Worm (Caenorhabditis elegans) whole organism, L1 larva: ENCODE measurements around the gene K01A2.4.
A peak's percentile ranks its signal among the peaks of the same experiment; 100 is the strongest.

Source experiments
- C34B4.2 ChIP-seq: sonication (generic microtip); optimal IDR thresholded peaks from 2 replicates; lab custom pipeline; 2017; ENCODE audit warnings: mild to moderate bottlenecking, missing genetic modification characterization, missing compliant biosample characterization
- aha-1 ChIP-seq: fragments of 150-350 bp; optimal IDR thresholded peaks from 2 replicates; lab custom pipeline; 2014; ENCODE audit warnings: missing biosample characterization, missing genetic modification characterization
- alr-1 ChIP-seq: fragments of 200-800 bp; sonication (Bioruptor generic); optimal IDR thresholded peaks from 2 replicates; lab custom pipeline; 2018; ENCODE audit warnings: borderline replicate concordance, mild to moderate bottlenecking, missing genetic modification characterization, missing compliant biosample characterization
- ceh-63 ChIP-seq: fragments of 200-800 bp; sonication (Bioruptor generic); optimal IDR thresholded peaks from 2 replicates; lab custom pipeline; 2018; ENCODE audit warnings: mild to moderate bottlenecking, missing genetic modification characterization, missing compliant biosample characterization
- ceh-8 ChIP-seq: fragments of 200-800 bp; sonication (Bioruptor generic); optimal IDR thresholded peaks from 2 replicates; lab custom pipeline; 2018; ENCODE audit warnings: mild to moderate bottlenecking, missing genetic modification characterization, moderate library complexity, missing compliant biosample characterization
- ceh-82 ChIP-seq, 3 experiments: fragments of 150-350 bp in 1 of 3; sonication (generic microtip) in 2 of 3; optimal IDR thresholded peaks; 2 replicates each; lab custom pipeline; 2014 to 2017; ENCODE audit warnings: missing biosample characterization in 3 of 3, missing genetic modification characterization in 3 of 3
- ces-1 ChIP-seq: fragments of 150-350 bp; optimal IDR thresholded peaks from 2 replicates; lab custom pipeline; 2014; ENCODE audit warnings: missing biosample characterization, missing genetic modification reagents, missing genetic modification characterization
- dpl-1 ChIP-seq, 3 experiments: fragments of 150-350 bp in 2 of 3; sonication (generic microtip) in 1 of 3; optimal IDR thresholded peaks; 2 replicates each; lab custom pipeline; 2014 to 2017; ENCODE audit warnings: missing biosample characterization in 3 of 3, missing genetic modification characterization in 3 of 3, missing genetic modification reagents in 3 of 3
- fkh-10 ChIP-seq: sonication (generic microtip); optimal IDR thresholded peaks from 2 replicates; lab custom pipeline; 2017; ENCODE audit warnings: missing biosample characterization, missing genetic modification reagents, missing genetic modification characterization
- fkh-4 ChIP-seq: sonication (generic microtip); optimal IDR thresholded peaks from 2 replicates; lab custom pipeline; 2016; ENCODE audit warnings: missing compliant biosample characterization, missing genetic modification characterization, borderline replicate concordance
- grh-1 ChIP-seq: fragments of 200-800 bp; sonication (Bioruptor generic); IDR thresholded peaks from 2 replicates; pipeline ENCODE4 v1.3.6; 2022; ENCODE audit warnings: missing genetic modification reagents, missing genetic modification characterization, missing compliant biosample characterization
- hlh-4 ChIP-seq: sonication (generic microtip); optimal IDR thresholded peaks from 2 replicates; lab custom pipeline; 2016; ENCODE audit warnings: mild to moderate bottlenecking, missing genetic modification characterization, missing compliant biosample characterization
- hpl-2 ChIP-seq: fragments of 150-350 bp; optimal IDR thresholded peaks from 2 replicates; lab custom pipeline; 2014; ENCODE audit warnings: missing biosample characterization, missing genetic modification reagents, missing genetic modification characterization
- irx-1 ChIP-seq: sonication (generic microtip); optimal IDR thresholded peaks from 2 replicates; lab custom pipeline; 2016; ENCODE audit warnings: missing genetic modification characterization, missing compliant biosample characterization
- lin-13 ChIP-seq: fragments of 150-350 bp; optimal IDR thresholded peaks from 2 replicates; lab custom pipeline; 2014; ENCODE audit warnings: missing biosample characterization, missing genetic modification reagents, missing genetic modification characterization
- lin-14 ChIP-seq: fragments of 200-800 bp; sonication (Bioruptor generic); optimal IDR thresholded peaks from 2 replicates; lab custom pipeline; 2018; ENCODE audit warnings: mild to moderate bottlenecking, missing genetic modification characterization, moderate library complexity, missing compliant biosample characterization
- lin-39 ChIP-seq: fragments of 150-350 bp; optimal IDR thresholded peaks from 2 replicates; lab custom pipeline; 2014; ENCODE audit warnings: missing biosample characterization, missing genetic modification reagents, missing genetic modification characterization
- lsy-2 ChIP-seq, 2 experiments: fragments of 150-350 bp; optimal IDR thresholded peaks; 2 replicates each; lab custom pipeline; 2014; ENCODE audit warnings: missing biosample characterization in 2 of 2, missing genetic modification characterization in 2 of 2
- mab-9 ChIP-seq: fragments of 200-800 bp; sonication (Bioruptor generic); IDR thresholded peaks from 2 replicates; pipeline ENCODE4 v1.3.6; 2022; ENCODE audit warnings: missing genetic modification reagents, missing genetic modification characterization, missing compliant biosample characterization
- mdl-1 ChIP-seq, 2 experiments: fragments of 150-350 bp; optimal IDR thresholded peaks; 2 replicates each; lab custom pipeline; 2014 to 2017; ENCODE audit warnings: missing biosample characterization in 2 of 2, missing genetic modification characterization in 2 of 2, inconsistent platforms in 1 of 2
- mef-2 ChIP-seq: fragments of 150-350 bp; optimal IDR thresholded peaks from 2 replicates; lab custom pipeline; 2014; ENCODE audit warnings: missing biosample characterization, missing genetic modification characterization
- mep-1 ChIP-seq: fragments of 150-350 bp; optimal IDR thresholded peaks from 2 replicates; lab custom pipeline; 2014; ENCODE audit warnings: missing biosample characterization, missing genetic modification characterization
- nhr-12 ChIP-seq: sonication (generic microtip); optimal IDR thresholded peaks from 2 replicates; lab custom pipeline; 2017; ENCODE audit warnings: missing biosample characterization, missing genetic modification characterization
- nhr-19 ChIP-seq: fragments of 200-800 bp; sonication (Bioruptor generic); conservative IDR thresholded peaks from 2 replicates; pipeline ENCODE4 v1.3.6; 2022; ENCODE audit warnings: missing genetic modification characterization, missing compliant biosample characterization
- nhr-47 ChIP-seq: sonication (generic microtip); optimal IDR thresholded peaks from 2 replicates; lab custom pipeline; 2016; ENCODE audit warnings: mild to moderate bottlenecking, missing genetic modification characterization, moderate library complexity, missing compliant biosample characterization
- nhr-71 ChIP-seq: sonication (generic microtip); optimal IDR thresholded peaks from 2 replicates; lab custom pipeline; 2016; ENCODE audit warnings: mild to moderate bottlenecking, missing genetic modification characterization, moderate library complexity, missing compliant biosample characterization
- nhr-76 ChIP-seq: sonication (generic microtip); optimal IDR thresholded peaks from 2 replicates; lab custom pipeline; 2017; ENCODE audit warnings: missing biosample characterization, missing genetic modification characterization
- nhr-77 ChIP-seq: fragments of 150-350 bp; optimal IDR thresholded peaks from 2 replicates; lab custom pipeline; 2014; ENCODE audit warnings: missing biosample characterization, missing genetic modification characterization
- nhr-84 ChIP-seq: sonication (generic microtip); optimal IDR thresholded peaks from 2 replicates; lab custom pipeline; 2017; ENCODE audit warnings: missing biosample characterization, missing genetic modification characterization
- nhr-90 ChIP-seq: sonication (generic microtip); optimal IDR thresholded peaks from 2 replicates; lab custom pipeline; 2016; ENCODE audit warnings: mild to moderate bottlenecking, missing genetic modification characterization, missing compliant biosample characterization; ENCODE audit not compliant: poor library complexity
- pag-3 ChIP-seq: sonication (generic microtip); optimal IDR thresholded peaks from 2 replicates; lab custom pipeline; 2017; ENCODE audit warnings: missing genetic modification characterization, mild to moderate bottlenecking, missing compliant biosample characterization, antibody characterized with exemption, borderline replicate concordance; ENCODE audit not compliant: insufficient read depth
- pax-3 ChIP-seq: fragments of 200-800 bp; sonication (Bioruptor generic); optimal IDR thresholded peaks from 2 replicates; lab custom pipeline; 2018; ENCODE audit warnings: mild to moderate bottlenecking, missing genetic modification characterization, moderate library complexity, missing compliant biosample characterization
- snpc-4 ChIP-seq: fragments of 150-350 bp; optimal IDR thresholded peaks from 2 replicates; lab custom pipeline; 2014; ENCODE audit warnings: missing biosample characterization, missing genetic modification characterization
- sptf-1 ChIP-seq: fragments of 150-350 bp; optimal IDR thresholded peaks from 2 replicates; lab custom pipeline; 2014; ENCODE audit warnings: missing biosample characterization, missing genetic modification characterization
- sup-37 ChIP-seq: fragments of 200-800 bp; sonication (Bioruptor generic); optimal IDR thresholded peaks from 2 replicates; lab custom pipeline; 2018; ENCODE audit warnings: mild to moderate bottlenecking, missing genetic modification characterization, missing compliant biosample characterization
- tbx-2 ChIP-seq: sonication (generic microtip); optimal IDR thresholded peaks from 2 replicates; lab custom pipeline; 2016; ENCODE audit warnings: missing genetic modification characterization, missing compliant biosample characterization
- tlp-1 ChIP-seq: fragments of 150-350 bp; optimal IDR thresholded peaks from 2 replicates; lab custom pipeline; 2014; ENCODE audit warnings: missing biosample characterization, missing genetic modification characterization
- unc-62 ChIP-seq: fragments of 150-350 bp; optimal IDR thresholded peaks from 2 replicates; lab custom pipeline; 2014; ENCODE audit warnings: missing biosample characterization, missing genetic modification reagents, missing genetic modification characterization
- unc-86 ChIP-seq: sonication (generic microtip); optimal IDR thresholded peaks from 2 replicates; lab custom pipeline; 2016; ENCODE audit warnings: missing genetic modification characterization, missing compliant biosample characterization
- vab-15 ChIP-seq: sonication (generic microtip); optimal IDR thresholded peaks from 2 replicates; lab custom pipeline; 2017; ENCODE audit warnings: missing genotype, mild to moderate bottlenecking, missing genetic modification characterization, missing compliant biosample characterization
- zag-1 ChIP-seq: fragments of 150-350 bp; optimal IDR thresholded peaks from 2 replicates; lab custom pipeline; 2014; ENCODE audit warnings: missing biosample characterization, missing genetic modification characterization
- ztf-11 ChIP-seq, 2 experiments: sonication (generic microtip); optimal IDR thresholded peaks; 2 replicates each; lab custom pipeline; 2016 to 2017; ENCODE audit warnings: missing genetic modification characterization in 2 of 2, missing biosample characterization in 1 of 2, missing compliant biosample characterization in 1 of 2
- ztf-4 ChIP-seq: fragments of 150-350 bp; optimal IDR thresholded peaks from 2 replicates; lab custom pipeline; 2014; ENCODE audit warnings: missing biosample characterization, missing genetic modification characterization

Gene K01A2.4

ce11 chrII:349749-350148, 42.5 kb downstream of the K01A2.4 start:
- no peak for TF ChIP-seq vab-15 (tag; lab: Kevin White, UChicago)
- TF ChIP-seq ceh-63 (GFP tag; lab: Kevin White, UChicago) = no peak
- no peak for TF ChIP-seq nhr-77 (tag; lab: Kevin White, UChicago)
- TF ChIP-seq nhr-84 (tag; lab: Kevin White, UChicago) = no peak
- no peak for TF ChIP-seq sptf-1
- no peak for TF ChIP-seq ztf-4 (tag; lab: Kevin White, UChicago)
- TF ChIP-seq nhr-90 = no peak
- no peak for TF ChIP-seq lin-13
- TF ChIP-seq nhr-12 (tag; lab: Kevin White, UChicago) = no peak
- no peak for TF ChIP-seq irx-1 (tag; lab: Kevin White, UChicago)
- TF ChIP-seq ceh-82 (tag; optimal IDR thresholded peaks at IDR 0.05; lab: Kevin White, UChicago) = no peak
- TF ChIP-seq C34B4.2 (tag; lab: Kevin White, UChicago) = no peak
- no peak for TF ChIP-seq zag-1 (tag; lab: Kevin White, UChicago)
- TF ChIP-seq nhr-76 (tag; lab: Kevin White, UChicago) = no peak
- no peak for TF ChIP-seq pax-3 (tag; lab: Kevin White, UChicago)
- no peak for TF ChIP-seq fkh-4 (tag; lab: Kevin White, UChicago)
- no peak for TF ChIP-seq mdl-1 (tag; optimal IDR thresholded peaks at IDR 0.05; lab: Kevin White, UChicago)
- no peak for TF ChIP-seq ces-1

ce11 chrII:354494-354893, 47.2 kb downstream of the K01A2.4 start:
- TF ChIP-seq nhr-71 = peak; percentile 5
- no peak for TF ChIP-seq hpl-2
- no peak for TF ChIP-seq ceh-8 (GFP tag; lab: Kevin White, UChicago)
- TF ChIP-seq ztf-11 (tag; optimal IDR thresholded peaks at IDR 0.05; lab: Kevin White, UChicago) = peak in 1 of 2 experiments; percentile 16
- peak; percentile 21 for TF ChIP-seq tbx-2 (tag; lab: Kevin White, UChicago)
- TF ChIP-seq sup-37 (GFP tag; lab: Kevin White, UChicago) = no peak
- TF ChIP-seq nhr-19 (GFP tag; lab: Robert Waterston, UW) = no peak
- TF ChIP-seq mab-9 = no peak
- TF ChIP-seq nhr-76 (tag; lab: Kevin White, UChicago) = no peak
- no peak for TF ChIP-seq nhr-12 (tag; lab: Kevin White, UChicago)
- TF ChIP-seq lin-14 (GFP tag; lab: Kevin White, UChicago) = peak; percentile 65
- no peak for TF ChIP-seq mef-2 (tag; lab: Kevin White, UChicago)
- TF ChIP-seq irx-1 (tag; lab: Kevin White, UChicago) = no peak
- TF ChIP-seq mep-1 (tag; lab: Kevin White, UChicago) = no peak
- TF ChIP-seq nhr-47 = no peak
- no peak for TF ChIP-seq hlh-4 (tag; lab: Kevin White, UChicago)
- no peak for TF ChIP-seq snpc-4 (tag; lab: Kevin White, UChicago)

ce11 chrII:356969-357368, 49.7 kb downstream of the K01A2.4 start, which contains the start of gene dmsr-4:
Gene dmsr-4 (minus strand): TSS chrII:357069.
- TF ChIP-seq alr-1 (tag; lab: Kevin White, UChicago) = no peak
- TF ChIP-seq lsy-2 (tag; optimal IDR thresholded peaks at IDR 0.05; lab: Kevin White, UChicago) = no peak
- no peak for TF ChIP-seq aha-1
- no peak for TF ChIP-seq zag-1 (tag; lab: Kevin White, UChicago)
- no peak for TF ChIP-seq nhr-76 (tag; lab: Kevin White, UChicago)
- no peak for TF ChIP-seq lin-13
- TF ChIP-seq pag-3 (tag; lab: Kevin White, UChicago) = no peak
- no peak for TF ChIP-seq ces-1
- TF ChIP-seq ceh-63 (GFP tag; lab: Kevin White, UChicago) = no peak
- TF ChIP-seq vab-15 (tag; lab: Kevin White, UChicago) = no peak
- no peak for TF ChIP-seq nhr-71
- no peak for TF ChIP-seq unc-86 (tag; lab: Kevin White, UChicago)
- no peak for TF ChIP-seq dpl-1 (GFP tag; optimal IDR thresholded peaks at IDR 0.05; lab: Kevin White, UChicago)
- TF ChIP-seq lin-39 (tag; lab: Kevin White, UChicago) = no peak
- no peak for TF ChIP-seq lin-14 (GFP tag; lab: Kevin White, UChicago)
- TF ChIP-seq tlp-1 (tag; lab: Kevin White, UChicago) = no peak
- TF ChIP-seq grh-1 (GFP tag; lab: Robert Waterston, UW) = no peak
- TF ChIP-seq unc-62 (GFP tag; lab: Kevin White, UChicago) = no peak
- TF ChIP-seq fkh-10 (GFP tag; lab: Kevin White, UChicago) = no peak
- TF ChIP-seq mep-1 (tag; lab: Kevin White, UChicago) = no peak
